Worm (Caenorhabditis elegans): Measurements from ENCODE around the gene H35N09.1.

- TF ChIP-seq ztf-11 (tag; optimal IDR thresholded peaks at IDR 0.05): no peak
- TF ChIP-seq nhr-10 (tag; optimal IDR thresholded peaks at IDR 0.05): no peak
- TF ChIP-seq unc-55 (GFP tag; optimal IDR thresholded peaks at IDR 0.05): no peak
Measured at ce11 chrX:8580217-8580616, 24.9 kb upstream of the H35N09.1 start, which contains the start of gene F18E9.4.
